Worm (Caenorhabditis elegans) whole organism, mixed stage, embryonic: Measurements from ENCODE around the gene C46F9.5.

Experiments
- M03D4.4 ChIP-seq: sonication (generic microtip); optimal IDR thresholded peaks from 2 replicates; lab custom pipeline; 2017; ENCODE audit warnings: mild to moderate bottlenecking, missing genetic modification characterization, missing compliant biosample characterization
- bed-3 ChIP-seq: fragments of 200-800 bp; sonication (Bioruptor generic); optimal IDR thresholded peaks from 3 replicates; lab custom pipeline; 2018; ENCODE audit warnings: mild to moderate bottlenecking, missing genetic modification characterization, moderate library complexity, missing compliant biosample characterization
- blmp-1 ChIP-seq: fragments of 150-350 bp; optimal IDR thresholded peaks from 2 replicates; lab custom pipeline; 2014; ENCODE audit warnings: missing biosample characterization, missing genetic modification characterization
- ceh-39 ChIP-seq: fragments of 150-350 bp; optimal IDR thresholded peaks from 2 replicates; lab custom pipeline; 2014; ENCODE audit warnings: missing biosample characterization, missing genetic modification characterization
- ceh-43 ChIP-seq: fragments of 200-800 bp; sonication (Bioruptor generic); optimal IDR thresholded peaks from 2 replicates; lab custom pipeline; 2018; ENCODE audit warnings: mild to moderate bottlenecking, missing genetic modification characterization, moderate library complexity, missing compliant biosample characterization
- ces-1 ChIP-seq: fragments of 150-350 bp; optimal IDR thresholded peaks from 2 replicates; lab custom pipeline; 2014; ENCODE audit warnings: missing biosample characterization, missing genetic modification reagents, missing genetic modification characterization
- elt-1 ChIP-seq: sonication (generic microtip); optimal IDR thresholded peaks from 2 replicates; lab custom pipeline; 2017; ENCODE audit warnings: missing genetic modification characterization, mild to moderate bottlenecking, missing compliant biosample characterization, antibody characterized with exemption, moderate library complexity, borderline replicate concordance; ENCODE audit not compliant: insufficient read depth
- elt-3 ChIP-seq: fragments of 150-350 bp; optimal IDR thresholded peaks from 2 replicates; lab custom pipeline; 2014; ENCODE audit warnings: missing biosample characterization, missing genetic modification characterization
- ham-2 ChIP-seq: fragments of 200-800 bp; sonication (Bioruptor generic); optimal IDR thresholded peaks from 2 replicates; lab custom pipeline; 2018; ENCODE audit warnings: mild to moderate bottlenecking, missing genetic modification characterization, missing compliant biosample characterization
- hlh-1 ChIP-seq: fragments of 150-350 bp; optimal IDR thresholded peaks from 2 replicates; lab custom pipeline; 2014; ENCODE audit warnings: missing biosample characterization, missing genetic modification reagents, missing genetic modification characterization
- lin-13 ChIP-seq: fragments of 150-350 bp; optimal IDR thresholded peaks from 2 replicates; lab custom pipeline; 2014; ENCODE audit warnings: missing biosample characterization, missing genetic modification characterization
- lsy-2 ChIP-seq: fragments of 150-350 bp; optimal IDR thresholded peaks from 2 replicates; lab custom pipeline; 2014; ENCODE audit warnings: missing biosample characterization, missing genetic modification characterization
- mab-5 ChIP-seq: fragments of 150-350 bp; optimal IDR thresholded peaks from 2 replicates; lab custom pipeline; 2014; ENCODE audit warnings: missing biosample characterization, missing genetic modification characterization
- mep-1 ChIP-seq: fragments of 150-350 bp; optimal IDR thresholded peaks from 2 replicates; lab custom pipeline; 2017; ENCODE audit warnings: missing biosample characterization, missing genetic modification reagents, missing genetic modification characterization, inconsistent platforms
- nhr-12 ChIP-seq: fragments of 150-350 bp; optimal IDR thresholded peaks from 2 replicates; lab custom pipeline; 2014; ENCODE audit warnings: missing biosample characterization, missing genetic modification characterization
- nhr-2 ChIP-seq: fragments of 150-350 bp; optimal IDR thresholded peaks from 2 replicates; lab custom pipeline; 2014; ENCODE audit warnings: missing biosample characterization, missing genetic modification characterization
- nhr-237 ChIP-seq: fragments of 150-350 bp; optimal IDR thresholded peaks from 2 replicates; lab custom pipeline; 2014; ENCODE audit warnings: missing biosample characterization, missing genetic modification characterization
- nhr-28 ChIP-seq: fragments of 150-350 bp; optimal IDR thresholded peaks from 2 replicates; lab custom pipeline; 2014; ENCODE audit warnings: missing biosample characterization, missing genetic modification characterization
- nhr-76 ChIP-seq: sonication (generic microtip); optimal IDR thresholded peaks from 2 replicates; lab custom pipeline; 2017; ENCODE audit warnings: missing biosample characterization, missing genetic modification characterization
- pha-4 ChIP-seq: fragments of 150-350 bp; optimal IDR thresholded peaks from 2 replicates; lab custom pipeline; 2018; ENCODE audit warnings: missing biosample characterization, missing genetic modification reagents, missing genetic modification characterization
- sem-2 ChIP-seq: fragments of 200-800 bp; sonication (Bioruptor generic); optimal IDR thresholded peaks from 2 replicates; lab custom pipeline; 2018; ENCODE audit warnings: mild to moderate bottlenecking, missing genetic modification characterization, missing compliant biosample characterization
- snpc-4 ChIP-seq: fragments of 150-350 bp; optimal IDR thresholded peaks from 2 replicates; lab custom pipeline; 2014; ENCODE audit warnings: missing biosample characterization, missing genetic modification characterization
- sptf-1 ChIP-seq: sonication (generic microtip); optimal IDR thresholded peaks from 2 replicates; lab custom pipeline; 2017; ENCODE audit warnings: mild to moderate bottlenecking, missing genetic modification characterization, moderate library complexity, missing compliant biosample characterization
- tbx-8 ChIP-seq: fragments of 200-800 bp; sonication (Bioruptor generic); optimal IDR thresholded peaks from 2 replicates; lab custom pipeline; 2018; ENCODE audit warnings: mild to moderate bottlenecking, missing genetic modification characterization, moderate library complexity, missing compliant biosample characterization
- unc-120 ChIP-seq: sonication (generic microtip); optimal IDR thresholded peaks from 2 replicates; lab custom pipeline; 2017; ENCODE audit warnings: missing genetic modification characterization, missing compliant biosample characterization; ENCODE audit not compliant: poor library complexity, severe bottlenecking
- unc-39 ChIP-seq: fragments of 150-350 bp; optimal IDR thresholded peaks from 2 replicates; lab custom pipeline; 2014; ENCODE audit warnings: missing biosample characterization, missing genetic modification characterization
- unc-62 ChIP-seq: fragments of 150-350 bp; optimal IDR thresholded peaks from 2 replicates; lab custom pipeline; 2014; ENCODE audit warnings: missing biosample characterization, missing genetic modification reagents, missing genetic modification characterization
- zip-8 ChIP-seq: fragments of 150-350 bp; optimal IDR thresholded peaks from 2 replicates; lab custom pipeline; 2014; ENCODE audit warnings: missing biosample characterization, missing genetic modification characterization
- ztf-11 ChIP-seq: fragments of 150-350 bp; optimal IDR thresholded peaks from 2 replicates; lab custom pipeline; 2014; ENCODE audit warnings: missing biosample characterization, missing genetic modification characterization

C46F9.5 gene

DNA sequence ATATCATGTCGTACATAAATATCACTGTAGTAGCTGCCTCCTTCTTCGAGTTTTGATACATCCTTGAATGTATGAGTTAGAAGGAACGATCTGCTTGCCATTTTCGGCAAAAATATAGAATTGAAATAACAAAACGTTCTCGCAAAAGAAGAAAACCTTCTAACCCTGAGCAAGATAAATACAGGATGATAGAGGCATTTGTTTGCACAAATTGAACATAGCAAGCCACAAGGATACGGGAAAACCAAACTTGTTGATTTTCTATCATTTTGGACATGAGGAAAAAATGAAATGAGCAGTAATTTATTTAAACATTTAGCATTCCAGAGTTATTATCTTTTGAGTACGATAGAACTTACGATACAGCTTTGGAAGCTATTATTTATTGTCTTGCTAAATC, 6.3 kb upstream of the C46F9.5 start, which contains the start of gene math-8:
Gene math-8 (minus strand): TSS at position 101 of the 400 bp plus-strand sequence.
- TF ChIP-seq ztf-11 (tag; lab: Kevin White, UChicago) (no peak), elt-1 (tag; lab: Kevin White, UChicago) (no peak), lsy-2 (tag; lab: Kevin White, UChicago) (no peak)

DNA sequence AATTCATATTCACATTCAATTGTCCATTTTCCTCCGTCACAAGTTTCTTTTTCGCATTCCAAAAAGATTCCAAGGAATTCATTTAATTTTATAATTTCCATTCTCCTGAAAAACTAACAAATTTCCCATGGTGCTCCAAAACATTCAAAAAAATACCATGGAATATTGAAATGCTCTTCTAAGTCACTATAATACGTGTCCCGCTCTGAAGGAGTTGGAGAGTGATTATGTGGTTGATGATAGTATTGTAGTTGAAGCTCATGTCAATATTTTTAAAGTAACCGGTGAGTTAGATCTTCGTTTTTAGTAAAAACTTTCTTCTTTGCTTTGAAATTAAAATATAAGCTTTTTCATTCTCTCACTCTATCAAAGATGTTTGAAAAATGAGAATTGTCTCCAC, 4.7 kb upstream of the C46F9.5 start, which contains the start of gene math-9:
Gene math-9 (minus strand): TSS at position 101 of the 400 bp plus-strand sequence.
- TF ChIP-seq blmp-1 (tag; lab: Kevin White, UChicago) = no peak
- no peak for TF ChIP-seq nhr-76 (tag; lab: Kevin White, UChicago)
- TF ChIP-seq ceh-43 (GFP tag; lab: Kevin White, UChicago) = no peak
- no peak for TF ChIP-seq bed-3 (GFP tag; lab: Kevin White, UChicago)
- no peak for TF ChIP-seq unc-62 (GFP tag; lab: Kevin White, UChicago)
- no peak for TF ChIP-seq hlh-1 (tag; lab: Kevin White, UChicago)
- no peak for TF ChIP-seq sem-2 (GFP tag; lab: Kevin White, UChicago)
- TF ChIP-seq nhr-2 = no peak
- TF ChIP-seq tbx-8 (GFP tag; lab: Kevin White, UChicago) = no peak
- TF ChIP-seq sptf-1 = no peak
- TF ChIP-seq ceh-39 = no peak
- TF ChIP-seq unc-39 = no peak
- no peak for TF ChIP-seq nhr-237 (tag; lab: Kevin White, UChicago)
- TF ChIP-seq ztf-11 (tag; lab: Kevin White, UChicago) = no peak
- no peak for TF ChIP-seq lsy-2 (tag; lab: Kevin White, UChicago)
- TF ChIP-seq pha-4 (tag; lab: Kevin White, UChicago) = no peak
- TF ChIP-seq elt-3 (tag; lab: Kevin White, UChicago) = no peak

DNA sequence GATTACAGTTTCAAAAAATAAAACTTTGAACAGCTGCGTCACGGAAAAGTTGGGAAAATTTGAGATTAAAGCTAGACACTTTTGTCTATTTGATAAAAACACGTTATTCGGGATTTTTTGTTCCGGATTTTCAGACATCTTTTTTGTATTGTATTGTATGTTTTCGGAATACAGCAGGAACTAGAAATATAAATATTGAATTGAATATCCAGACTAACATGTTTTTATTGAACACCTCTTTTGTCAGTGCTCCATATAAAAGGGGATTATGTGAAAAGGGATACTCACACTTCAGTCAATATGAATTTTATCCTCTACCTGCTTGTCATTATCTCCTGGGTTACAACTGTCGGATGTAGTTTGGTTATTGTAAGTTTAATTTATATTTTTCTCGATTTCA, 1.5 kb upstream of the C46F9.5 start, which contains the start of gene C16C4.1:
Gene C16C4.1 (plus strand): TSS at position 301 of the 400 bp plus-strand sequence.
- TF ChIP-seq ceh-39 (no peak), tbx-8 (GFP tag; lab: Kevin White, UChicago) (no peak), ham-2 (GFP tag; lab: Kevin White, UChicago) (no peak), ceh-43 (GFP tag; lab: Kevin White, UChicago) (no peak), hlh-1 (tag; lab: Kevin White, UChicago) (no peak), elt-1 (tag; lab: Kevin White, UChicago) (no peak), unc-62 (GFP tag; lab: Kevin White, UChicago) (no peak), unc-120 (tag; lab: Kevin White, UChicago) (no peak), mep-1 (no peak), lin-13 (tag; lab: Kevin White, UChicago) (no peak), snpc-4 (no peak), nhr-12 (tag; lab: Kevin White, UChicago) (no peak), M03D4.4 (tag; lab: Kevin White, UChicago) (no peak), nhr-76 (tag; lab: Kevin White, UChicago) (no peak), nhr-2 (no peak), ces-1 (no peak), mab-5 (no peak), unc-39 (no peak), ztf-11 (tag; lab: Kevin White, UChicago) (no peak), sem-2 (GFP tag; lab: Kevin White, UChicago) (no peak)

DNA sequence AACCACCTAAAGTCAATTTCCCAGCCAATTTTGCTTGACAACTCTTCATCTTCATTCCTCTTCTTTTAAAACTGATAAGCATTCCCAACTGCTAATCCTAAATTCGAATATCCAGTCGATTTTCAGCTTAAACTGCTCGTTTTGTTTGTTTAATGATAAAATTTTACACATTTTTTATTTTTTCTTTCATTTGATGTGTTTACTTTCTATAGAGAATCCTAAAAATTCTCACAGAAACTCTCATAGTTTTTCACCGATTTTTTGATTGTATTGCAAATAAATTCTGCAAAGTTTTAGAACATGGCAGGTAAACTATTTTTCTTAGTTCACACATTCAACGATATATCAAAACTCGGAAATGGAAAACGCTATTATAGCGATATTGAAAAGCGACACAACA, 384 bp downstream of the C46F9.5 start, which contains the start of gene math-25:
Gene math-25 (plus strand): TSS at position 301 of the 400 bp plus-strand sequence.
- TF ChIP-seq zip-8 = no peak
- TF ChIP-seq ham-2 (GFP tag; lab: Kevin White, UChicago) = no peak
- no peak for TF ChIP-seq ceh-43 (GFP tag; lab: Kevin White, UChicago)
- no peak for TF ChIP-seq elt-3 (tag; lab: Kevin White, UChicago)
- TF ChIP-seq M03D4.4 (tag; lab: Kevin White, UChicago) = no peak
- no peak for TF ChIP-seq unc-120 (tag; lab: Kevin White, UChicago)
- TF ChIP-seq mep-1 = no peak
- no peak for TF ChIP-seq sptf-1

DNA sequence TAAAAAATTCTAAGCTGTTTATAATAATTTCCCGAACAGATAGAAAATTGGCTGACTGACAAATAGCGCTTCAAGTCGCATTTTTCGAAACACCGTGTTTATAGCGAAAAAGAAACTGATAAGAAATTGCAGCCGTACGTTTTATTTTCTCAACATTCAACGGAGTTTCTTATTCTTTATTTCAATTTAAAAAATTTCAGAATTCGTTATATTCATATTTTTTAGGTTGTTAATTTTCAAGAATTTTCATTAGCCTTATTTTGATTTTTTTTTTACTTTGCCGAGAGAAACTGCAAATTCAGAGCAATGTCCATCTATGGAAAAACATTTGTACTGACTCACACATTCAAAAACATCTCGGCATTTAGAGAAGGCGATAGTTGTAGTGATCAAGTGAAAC, 2.6 kb downstream of the C46F9.5 start, which contains the start of gene C46F9.6:
Gene C46F9.6 (plus strand): TSS at position 301 of the 400 bp plus-strand sequence.
- TF ChIP-seq nhr-28 (tag; lab: Kevin White, UChicago) = no peak
- no peak for TF ChIP-seq sem-2 (GFP tag; lab: Kevin White, UChicago)
- TF ChIP-seq unc-62 (GFP tag; lab: Kevin White, UChicago) = no peak
- no peak for TF ChIP-seq elt-1 (tag; lab: Kevin White, UChicago)
- TF ChIP-seq pha-4 (tag; lab: Kevin White, UChicago) = no peak
